Fruit fly (Drosophila melanogaster): ENCODE measurements around the gene Rh5.

Gene Rh5

dm6 chr2L:12002922-12003791, 4.8 kb upstream of the Rh5 start:
- TF ChIP-seq Sin3A (optimal IDR thresholded peaks at IDR 0.05) (no peak), Myc (optimal IDR thresholded peaks at IDR 0.05) (no peak), insv (optimal IDR thresholded peaks at IDR 0.05) (no peak), h (optimal IDR thresholded peaks at IDR 0.05) (no peak), ttk (optimal IDR thresholded peaks at IDR 0.05) (no peak), psq (optimal IDR thresholded peaks at IDR 0.05) (no peak)

DNA sequence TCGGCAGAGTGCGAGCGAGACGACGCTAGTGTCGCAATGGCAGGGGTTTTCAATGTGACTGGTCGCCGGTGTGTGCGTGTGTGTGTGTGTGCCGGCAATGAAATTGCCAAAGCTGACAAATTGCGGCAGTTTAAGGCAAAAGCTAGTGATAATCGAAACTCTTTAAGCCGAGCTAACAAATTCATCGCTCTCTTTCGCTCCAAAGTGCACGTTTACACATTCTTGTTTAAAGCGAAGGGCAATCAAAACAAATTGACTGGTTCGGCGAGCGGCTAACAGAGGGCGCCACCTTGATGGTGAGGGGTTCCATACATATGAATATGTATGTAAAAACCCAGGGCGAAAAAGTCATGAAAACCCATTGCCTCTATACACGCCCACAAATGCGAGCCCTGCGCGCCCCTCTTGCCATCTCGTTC, 4.2 kb upstream of the Rh5 start:
- TF ChIP-seq Sin3A (optimal IDR thresholded peaks at IDR 0.05) (no peak), psq (optimal IDR thresholded peaks at IDR 0.05) (no peak), ttk (optimal IDR thresholded peaks at IDR 0.05) (no peak), h (optimal IDR thresholded peaks at IDR 0.05) (no peak), insv (optimal IDR thresholded peaks at IDR 0.05) (no peak), Myc (optimal IDR thresholded peaks at IDR 0.05) (no peak)

DNA sequence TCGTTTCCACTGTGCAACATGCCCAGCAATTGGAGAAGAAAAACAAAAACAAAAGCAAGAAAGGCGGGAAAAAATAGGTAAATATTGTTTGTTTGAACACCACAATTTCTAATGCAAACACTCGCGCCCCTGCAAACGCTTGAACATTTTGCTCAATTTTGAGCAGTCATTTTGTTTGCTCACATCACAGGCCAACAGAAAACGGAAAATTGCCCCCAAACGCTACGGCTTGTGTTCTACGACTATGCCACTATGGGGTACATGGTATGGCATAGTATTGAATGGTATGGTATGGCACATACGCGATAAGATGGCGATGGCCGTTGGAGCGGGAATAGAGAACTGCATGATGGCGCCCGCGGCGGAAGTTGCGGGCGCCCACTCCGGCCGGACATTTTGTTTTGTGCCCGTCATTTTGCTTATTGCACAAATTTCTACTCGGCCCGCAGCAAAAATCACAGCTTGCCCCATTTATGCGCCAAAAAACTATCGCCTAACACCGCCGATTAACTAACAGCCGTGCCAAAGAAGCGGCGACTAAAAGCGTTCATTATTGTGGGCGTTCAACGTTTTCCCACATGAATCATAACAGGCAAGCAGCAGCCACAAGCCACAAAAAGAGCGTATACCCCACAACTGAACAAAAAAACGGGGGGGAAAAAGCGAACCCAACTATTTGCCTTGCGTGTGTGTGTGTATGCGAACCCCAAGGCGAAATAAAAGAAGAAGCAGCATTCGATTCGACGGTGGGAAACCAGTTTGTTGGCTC, 3.6 kb upstream of the Rh5 start:
- TF ChIP-seq insv (optimal IDR thresholded peaks at IDR 0.05) (no peak), Myc (optimal IDR thresholded peaks at IDR 0.05) (no peak), psq (optimal IDR thresholded peaks at IDR 0.05) (no peak), Sin3A (optimal IDR thresholded peaks at IDR 0.05) (no peak), ttk (optimal IDR thresholded peaks at IDR 0.05) (no peak), h (optimal IDR thresholded peaks at IDR 0.05) (no peak)

DNA sequence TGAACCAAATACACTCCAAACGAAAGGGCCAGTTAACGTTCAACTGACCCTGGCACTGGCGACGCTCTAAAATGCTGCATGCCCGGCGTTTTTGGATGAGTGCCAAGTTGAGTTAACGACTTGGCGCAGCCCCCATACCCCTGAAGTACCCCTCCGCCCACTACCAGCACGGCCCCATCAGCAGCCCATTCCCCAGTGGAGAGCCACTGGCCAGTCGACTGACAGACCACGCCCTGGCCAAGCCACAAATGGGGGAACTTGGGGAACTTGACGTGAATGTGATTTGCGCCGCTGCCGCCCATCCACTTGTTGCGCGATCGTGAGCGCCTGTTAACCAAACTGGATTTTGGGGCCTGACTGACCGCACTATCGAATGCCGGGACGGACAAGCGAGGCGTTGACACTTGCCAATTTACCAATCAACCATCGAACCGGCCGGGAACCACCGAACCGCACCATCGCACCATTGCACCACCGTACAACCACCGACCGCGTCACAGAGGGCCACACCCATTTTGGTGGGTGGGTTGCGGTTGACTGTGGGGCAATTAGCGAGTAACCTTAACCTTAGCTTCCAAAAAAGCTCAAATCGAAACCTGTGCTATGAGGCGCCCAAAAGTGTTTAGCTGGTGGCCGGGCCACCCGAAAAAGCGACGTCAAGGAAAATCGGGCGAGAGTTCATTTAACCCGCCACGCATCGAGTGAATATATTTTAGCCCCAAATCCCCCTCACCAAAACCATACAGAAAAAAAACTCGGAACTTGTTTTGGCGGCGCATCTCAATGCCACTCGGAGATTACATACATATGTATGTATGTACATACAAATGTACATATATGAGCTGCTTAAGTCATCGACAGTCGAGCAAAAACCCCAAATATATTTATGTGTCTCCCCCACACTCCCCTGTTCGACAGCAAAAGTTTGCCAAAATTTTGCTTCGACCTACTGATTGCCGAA, 2.2 kb upstream of the Rh5 start:
- no peak for TF ChIP-seq h (optimal IDR thresholded peaks at IDR 0.05)
- no peak for TF ChIP-seq ttk (optimal IDR thresholded peaks at IDR 0.05)
- TF ChIP-seq Sin3A (optimal IDR thresholded peaks at IDR 0.05): no peak
- no peak for TF ChIP-seq psq (optimal IDR thresholded peaks at IDR 0.05)
- no peak for TF ChIP-seq insv (optimal IDR thresholded peaks at IDR 0.05)
- TF ChIP-seq Myc (optimal IDR thresholded peaks at IDR 0.05): no peak

DNA sequence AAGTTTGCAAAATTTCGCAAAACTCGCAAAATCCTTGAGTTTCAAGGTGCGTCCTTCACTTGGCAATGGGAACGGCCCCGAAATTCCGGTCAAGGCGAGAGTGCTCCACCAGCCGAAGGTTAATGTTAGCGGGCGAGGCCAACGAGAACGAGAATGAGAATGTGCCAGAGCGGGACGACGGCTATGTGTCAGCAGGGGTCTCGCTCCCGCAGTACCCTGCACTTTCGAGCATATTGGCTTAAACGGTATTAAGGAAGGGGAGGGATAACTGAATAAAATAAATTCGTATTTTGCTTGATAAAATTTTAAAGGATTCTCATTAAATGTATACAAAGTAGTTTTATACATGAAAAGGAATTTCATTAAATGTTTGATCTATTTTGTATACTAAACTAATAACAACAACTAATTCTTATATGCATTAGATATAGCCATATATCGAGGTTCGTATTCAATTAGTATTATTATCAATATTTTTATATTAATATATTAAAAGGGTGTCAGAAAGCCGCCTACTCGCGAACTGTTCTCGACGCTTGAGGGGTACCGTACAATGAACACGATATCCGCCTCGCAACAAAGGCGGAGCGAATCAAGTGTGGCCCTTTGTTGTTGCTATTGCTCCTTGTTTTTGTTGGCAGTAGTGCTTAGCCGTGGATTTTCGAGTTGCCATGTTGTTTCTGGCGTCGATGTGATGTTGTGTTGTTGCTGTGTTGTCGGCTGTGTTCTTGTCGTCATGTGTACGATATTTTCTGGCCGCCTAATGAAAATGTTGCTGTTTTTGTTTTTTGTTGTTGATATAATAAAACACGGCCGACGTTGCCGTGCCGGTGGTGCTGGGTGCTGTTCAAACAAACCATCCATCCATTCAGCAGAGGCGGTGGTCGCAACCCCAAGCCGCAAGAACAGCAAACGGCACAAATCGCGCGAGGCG, 1.3 kb upstream of the Rh5 start:
- TF ChIP-seq Sin3A (optimal IDR thresholded peaks at IDR 0.05) (no peak), psq (optimal IDR thresholded peaks at IDR 0.05) (no peak), Myc (optimal IDR thresholded peaks at IDR 0.05) (no peak), ttk (optimal IDR thresholded peaks at IDR 0.05) (no peak)

dm6 chr2L:12007331-12007791, 592 bp upstream of the Rh5 start:
- TF ChIP-seq psq (optimal IDR thresholded peaks at IDR 0.05) (no peak), h (optimal IDR thresholded peaks at IDR 0.05) (no peak), insv (optimal IDR thresholded peaks at IDR 0.05) (no peak), Myc (optimal IDR thresholded peaks at IDR 0.05) (no peak), ttk (optimal IDR thresholded peaks at IDR 0.05) (no peak), Sin3A (optimal IDR thresholded peaks at IDR 0.05) (no peak)

- TF ChIP-seq psq (optimal IDR thresholded peaks at IDR 0.05) (no peak), h (optimal IDR thresholded peaks at IDR 0.05) (no peak), Sin3A (optimal IDR thresholded peaks at IDR 0.05) (no peak), ttk (optimal IDR thresholded peaks at IDR 0.05) (no peak), insv (optimal IDR thresholded peaks at IDR 0.05) (no peak), Myc (optimal IDR thresholded peaks at IDR 0.05) (no peak)
Observed at dm6 chr2L:12010100-12010876, 2.3 kb downstream of the Rh5 start.

DNA sequence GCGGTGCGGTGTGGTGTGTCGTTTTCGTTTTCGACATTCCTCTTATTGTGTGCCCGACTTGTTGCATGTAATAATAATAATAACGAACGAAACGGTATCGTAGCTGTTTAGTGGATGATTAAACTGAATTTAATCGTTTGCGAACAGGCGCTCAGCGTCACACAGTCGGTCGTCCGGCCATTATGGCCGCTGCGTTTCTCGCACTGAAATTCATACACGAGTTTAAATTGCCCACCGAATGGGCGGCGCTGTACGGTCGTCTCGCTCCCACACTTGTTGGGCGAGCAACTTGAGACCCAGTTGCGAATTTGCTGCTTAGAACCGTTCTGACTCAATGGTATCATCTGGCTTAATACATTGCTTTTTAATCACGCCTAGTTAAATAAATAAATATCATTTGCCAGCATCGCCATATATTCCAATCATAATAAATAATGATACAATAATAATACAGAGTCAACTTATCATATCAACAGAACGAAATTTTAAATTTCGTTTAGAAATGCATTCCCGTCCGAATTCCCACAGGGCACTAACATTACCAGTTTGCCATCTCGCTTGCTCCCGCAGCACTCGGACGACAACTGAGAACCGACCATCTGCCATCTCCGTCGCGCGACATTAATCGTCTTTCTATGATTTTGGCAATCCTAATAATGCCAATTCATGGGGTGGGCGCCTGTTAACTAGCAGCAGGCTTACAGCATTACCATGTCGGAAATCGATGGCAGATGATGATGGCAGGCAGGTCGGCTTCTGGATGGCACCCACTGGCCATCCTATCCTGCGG, 3.1 kb downstream of the Rh5 start:
- TF ChIP-seq insv (optimal IDR thresholded peaks at IDR 0.05) (no peak), Myc (optimal IDR thresholded peaks at IDR 0.05) (no peak), ttk (optimal IDR thresholded peaks at IDR 0.05) (no peak), psq (optimal IDR thresholded peaks at IDR 0.05) (no peak), h (optimal IDR thresholded peaks at IDR 0.05) (no peak), Sin3A (optimal IDR thresholded peaks at IDR 0.05) (no peak)
